Worm (Caenorhabditis elegans) whole organism, L3 larva: Measurements from ENCODE around the gene T19B10.2.

Experiments used
- ZK546.5 ChIP-seq: sonication (generic microtip); optimal IDR thresholded peaks from 2 replicates; lab custom pipeline; 2017; ENCODE audit warnings: missing biosample characterization, missing genetic modification characterization
- aly-2 ChIP-seq: fragments of 150-350 bp; optimal IDR thresholded peaks from 2 replicates; lab custom pipeline; 2014; ENCODE audit warnings: missing biosample characterization, missing genetic modification characterization
- ama-1 ChIP-seq: fragments of 150-350 bp; optimal IDR thresholded peaks from 2 replicates; lab custom pipeline; 2018
- ceh-16 ChIP-seq: sonication (generic microtip); optimal IDR thresholded peaks from 2 replicates; lab custom pipeline; 2017; ENCODE audit warnings: missing biosample characterization, missing genetic modification characterization
- elt-2 ChIP-seq: sonication (generic microtip); optimal IDR thresholded peaks from 2 replicates; lab custom pipeline; 2016; ENCODE audit warnings: missing genetic modification reagents, mild to moderate bottlenecking, missing genetic modification characterization, missing compliant biosample characterization
- elt-3 ChIP-seq, 3 experiments: fragments of 150-350 bp in 1 of 3; sonication (generic microtip) in 2 of 3; optimal IDR thresholded peaks; 2 replicates in 2 of 3; 4 replicates in 1 of 3; lab custom pipeline; 2014 to 2017; ENCODE audit warnings: missing biosample characterization in 3 of 3, missing genetic modification characterization in 3 of 3
- lin-39 ChIP-seq: fragments of 150-350 bp; optimal IDR thresholded peaks from 2 replicates; lab custom pipeline; 2018; ENCODE audit warnings: missing biosample characterization, missing genetic modification reagents, missing genetic modification characterization
- nhr-67 ChIP-seq: fragments of 150-350 bp; optimal IDR thresholded peaks from 2 replicates; lab custom pipeline; 2014; ENCODE audit warnings: missing biosample characterization, missing genetic modification characterization
- snpc-4 ChIP-seq: fragments of 150-350 bp; optimal IDR thresholded peaks from 2 replicates; lab custom pipeline; 2014; ENCODE audit warnings: missing biosample characterization, missing genetic modification characterization

ce11 chrV:11266681-11267080 is 45.6 kb downstream of the T19B10.2 start, which contains the start of gene str-116:
- TF ChIP-seq ZK546.5 (tag; lab: Kevin White, UChicago): no peak
- no peak for TF ChIP-seq nhr-67 (tag; lab: Kevin White, UChicago)
- no peak for TF ChIP-seq lin-39 (tag; lab: Kevin White, UChicago)
- no peak for TF ChIP-seq ceh-16 (tag; lab: Kevin White, UChicago)
- no peak for TF ChIP-seq snpc-4 (tag; lab: Kevin White, UChicago)
- TF ChIP-seq elt-2 (tag; lab: Kevin White, UChicago): no peak
- TF ChIP-seq elt-3 (tag; optimal IDR thresholded peaks at IDR 0.05; lab: Kevin White, UChicago): no peak
- TF ChIP-seq ama-1 (lab: Kevin White, UChicago): no peak
- no peak for TF ChIP-seq aly-2 (tag; lab: Kevin White, UChicago)
